Worm (Caenorhabditis elegans) whole organism, late embryonic: Measurements from ENCODE around the gene K08D9.10.

Experiments
- hlh-30 ChIP-seq: sonication (generic microtip); optimal IDR thresholded peaks from 2 replicates; lab custom pipeline; 2017; ENCODE audit warnings: antibody characterized with exemption, missing genetic modification characterization, missing compliant biosample characterization; ENCODE audit not compliant: insufficient read depth
- pqm-1 ChIP-seq: sonication (generic microtip); optimal IDR thresholded peaks from 2 replicates; lab custom pipeline; 2016; ENCODE audit warnings: missing genetic modification characterization, missing compliant biosample characterization
- ref-2 ChIP-seq: sonication (generic microtip); optimal IDR thresholded peaks from 2 replicates; lab custom pipeline; 2016; ENCODE audit warnings: missing genetic modification characterization, missing compliant biosample characterization
- tbx-2 ChIP-seq: sonication (generic microtip); optimal IDR thresholded peaks from 2 replicates; lab custom pipeline; 2016; ENCODE audit warnings: missing genetic modification characterization, missing compliant biosample characterization

DNA sequence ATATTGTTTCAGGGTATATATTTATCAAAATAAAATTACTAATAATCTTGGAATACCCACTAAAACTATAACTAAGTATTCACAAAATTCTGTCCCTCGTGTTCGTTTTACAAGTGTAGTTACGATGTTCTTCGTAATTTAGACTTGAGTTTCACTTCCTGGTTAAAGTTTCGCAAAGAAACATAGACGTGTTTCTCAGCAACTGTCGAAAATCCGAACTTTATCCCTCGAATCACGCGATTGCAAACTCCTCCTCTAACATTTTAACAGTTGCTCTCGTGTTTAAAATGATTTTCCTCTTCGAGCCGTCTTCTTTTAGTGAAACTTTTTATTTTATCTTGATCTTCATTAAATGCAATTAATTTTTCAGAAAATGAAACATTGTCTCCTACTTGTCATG lies 49.3 kb downstream of the K08D9.10 start, which contains the start of gene T28A11.2:
- TF ChIP-seq tbx-2 (tag; lab: Kevin White, UChicago): no peak
- TF ChIP-seq hlh-30 (tag; lab: Kevin White, UChicago): no peak
- TF ChIP-seq ref-2 (tag; lab: Kevin White, UChicago): no peak
- no peak for TF ChIP-seq pqm-1 (tag; lab: Kevin White, UChicago)
